Worm (Caenorhabditis elegans): ENCODE results near the gene rgs-6.

The rgs-6 gene

DNA sequence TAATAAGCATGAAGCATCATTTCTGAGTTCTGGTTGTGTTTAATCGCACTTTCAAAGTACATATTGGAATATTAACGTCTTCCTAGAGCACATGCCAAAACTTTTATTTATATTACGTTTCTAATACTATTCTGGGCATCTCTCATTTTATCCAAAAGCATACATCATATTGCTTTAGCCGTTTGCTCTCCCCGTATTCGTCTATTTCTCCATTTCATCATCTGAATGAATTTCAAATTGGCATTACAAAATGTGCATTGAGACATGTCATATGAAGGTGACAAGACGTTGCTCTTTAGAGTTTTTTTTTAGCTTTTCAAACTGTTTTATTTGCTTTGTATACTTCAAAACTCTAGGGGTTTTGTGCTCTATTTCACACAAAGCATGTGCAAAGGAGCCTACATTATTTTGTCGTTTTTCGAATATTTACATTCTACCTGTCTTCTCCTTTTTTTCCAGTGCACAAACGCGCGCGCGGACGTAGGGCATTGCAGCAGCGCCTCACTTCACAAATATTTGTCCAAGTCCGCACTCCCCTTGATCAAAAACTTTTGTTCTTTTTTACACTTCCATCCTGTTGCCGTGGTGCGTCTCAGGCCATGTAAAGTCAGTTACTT lies 39.1 kb upstream of the rgs-6 start:
- TF ChIP-seq ceh-63 (GFP tag; optimal IDR thresholded peaks at IDR 0.05): peak; percentile 70
- peak; percentile 19 for TF ChIP-seq jun-1 (tag; optimal IDR thresholded peaks at IDR 0.05)
- no peak for TF ChIP-seq ztf-4 (tag; optimal IDR thresholded peaks at IDR 0.05)

DNA sequence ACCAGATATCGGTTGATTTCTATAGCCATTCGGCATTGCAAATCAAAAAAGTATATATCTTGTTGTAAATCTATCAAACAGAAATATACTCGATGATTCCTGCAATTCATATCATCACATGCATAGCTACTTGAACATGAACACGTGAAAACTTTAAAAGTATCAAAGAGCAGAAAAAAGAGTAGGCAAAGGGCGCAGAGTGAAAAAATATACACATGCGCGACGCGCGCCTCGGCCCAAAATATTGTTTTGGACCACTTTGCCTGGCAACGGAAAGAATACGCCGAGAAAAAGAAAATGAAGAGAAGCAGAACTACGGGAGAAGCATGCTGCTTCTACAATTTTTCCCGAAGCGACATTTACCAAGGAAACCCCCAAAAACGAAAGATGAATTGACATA lies 37.1 kb upstream of the rgs-6 start, which contains the start of gene C54H2.4:
TSS of gene C54H2.4 (minus strand) at position 101 of the 400 bp plus-strand sequence.
- TF ChIP-seq fkh-8 (tag; optimal IDR thresholded peaks at IDR 0.05) (peak; percentile 7), nhr-19 (GFP tag; conservative IDR thresholded peaks at IDR 0.05) (no peak)

DNA sequence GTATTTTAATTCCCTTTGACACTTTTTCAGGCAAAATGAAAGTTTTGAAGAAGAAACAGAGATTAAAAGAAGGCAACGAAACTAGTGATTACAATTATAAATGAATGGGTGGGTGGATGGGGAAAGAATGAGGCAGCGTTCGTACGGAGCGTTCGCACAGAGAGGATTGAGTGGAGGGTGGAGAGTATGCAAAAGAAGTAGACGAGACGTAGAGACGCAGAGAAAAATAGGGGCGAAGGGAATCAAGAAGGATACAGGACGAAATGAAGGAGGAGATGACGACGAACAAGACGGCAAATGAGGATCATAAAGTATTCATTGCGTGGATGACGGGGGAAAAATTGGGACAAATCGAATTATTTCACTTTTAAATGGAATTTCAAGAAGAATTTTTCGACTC lies 31.2 kb upstream of the rgs-6 start:
- no peak for TF ChIP-seq mef-2 (tag; optimal IDR thresholded peaks at IDR 0.05)
- TF ChIP-seq skn-1 (tag; optimal IDR thresholded peaks at IDR 0.05): no peak
- no peak for TF ChIP-seq fkh-4 (tag; optimal IDR thresholded peaks at IDR 0.05; ENCODE audit: borderline replicate concordance)
- TF ChIP-seq nhr-19 (GFP tag; conservative IDR thresholded peaks at IDR 0.05): no peak
- peak; percentile 18 for TF ChIP-seq blmp-1 (tag; optimal IDR thresholded peaks at IDR 0.05)
- no peak for TF ChIP-seq aly-2 (tag; optimal IDR thresholded peaks at IDR 0.05)
- no peak for TF ChIP-seq egl-13 (tag; optimal IDR thresholded peaks at IDR 0.05)
- peak; percentile 49 for TF ChIP-seq lin-14 (GFP tag; optimal IDR thresholded peaks at IDR 0.05)
- TF ChIP-seq mep-1 (tag; optimal IDR thresholded peaks at IDR 0.05): peak; percentile 49
- no peak for TF ChIP-seq mab-9 (GFP tag; IDR thresholded peaks at IDR 0.05)
- TF ChIP-seq fkh-8 (tag; optimal IDR thresholded peaks at IDR 0.05): no peak
- TF ChIP-seq vab-15 (tag; optimal IDR thresholded peaks at IDR 0.05): no peak
- peak; percentile 53 for TF ChIP-seq dsc-1 (tag; optimal IDR thresholded peaks at IDR 0.05)
- TF ChIP-seq ceh-88 (GFP tag; IDR thresholded peaks at IDR 0.05): no peak
- no peak for TF ChIP-seq pax-3 (tag; optimal IDR thresholded peaks at IDR 0.05)
- TF ChIP-seq snu-23 (GFP tag; optimal IDR thresholded peaks at IDR 0.05): no peak

DNA sequence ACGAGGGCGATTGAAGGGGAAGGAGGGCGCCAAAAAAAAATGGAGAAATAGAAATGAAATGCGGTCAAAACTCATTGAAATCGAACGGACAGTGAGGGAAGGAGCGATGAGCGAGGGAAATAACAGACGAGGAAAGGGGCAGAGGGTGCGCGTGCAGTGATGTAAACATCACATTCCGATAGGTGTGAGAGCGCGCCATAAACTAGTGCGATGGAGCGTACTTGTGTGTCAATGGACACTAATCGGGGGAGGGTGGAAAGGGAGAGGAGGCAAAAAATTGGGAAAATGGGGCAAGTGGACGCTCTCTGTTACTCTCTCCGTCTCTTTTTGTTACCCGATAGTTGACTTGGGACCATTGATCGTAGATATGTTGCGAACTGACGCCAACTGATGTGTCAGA lies 30.3 kb upstream of the rgs-6 start:
- TF ChIP-seq lin-35 (GFP tag; optimal IDR thresholded peaks at IDR 0.05) (peak; percentile 65 to 79), C34B4.2 (tag; optimal IDR thresholded peaks at IDR 0.05) (no peak), dpl-1 (GFP tag; optimal IDR thresholded peaks at IDR 0.05) (peak; percentile 25 to 66 (median 44)), tlp-1 (tag; optimal IDR thresholded peaks at IDR 0.05) (no peak), unc-130 (tag; optimal IDR thresholded peaks at IDR 0.05) (peak; percentile 29), unc-98 (GFP tag; IDR thresholded peaks at IDR 0.05) (no peak), unc-86 (tag; optimal IDR thresholded peaks at IDR 0.05) (peak; percentile 18), hlh-4 (tag; optimal IDR thresholded peaks at IDR 0.05) (no peak), fos-1 (tag; optimal IDR thresholded peaks at IDR 0.05) (peak; percentile 15), pqm-1 (tag; optimal IDR thresholded peaks at IDR 0.05) (no peak), alr-1 (tag; optimal IDR thresholded peaks at IDR 0.05; ENCODE audit: borderline replicate concordance) (no peak), nhr-12 (tag; optimal IDR thresholded peaks at IDR 0.05) (no peak), rnt-1 (tag; optimal IDR thresholded peaks at IDR 0.05) (peak; percentile 60), nhr-84 (tag; optimal IDR thresholded peaks at IDR 0.05) (no peak), ztf-11 (tag; optimal IDR thresholded peaks at IDR 0.05) (peak in 1 of 2 experiments; percentile 17), mep-1 (tag; optimal IDR thresholded peaks at IDR 0.05) (peak; percentile 32), aly-2 (tag; optimal IDR thresholded peaks at IDR 0.05) (no peak), ces-1 (GFP tag; optimal IDR thresholded peaks at IDR 0.05) (no peak), swsn-7 (tag; optimal IDR thresholded peaks at IDR 0.05) (peak; percentile 55), lin-39 (tag; optimal IDR thresholded peaks at IDR 0.05) (no peak), blmp-1 (tag; optimal IDR thresholded peaks at IDR 0.05) (peak; percentile 68), C16A3.4 (tag; optimal IDR thresholded peaks at IDR 0.05) (peak; percentile 30), snu-23 (GFP tag; optimal IDR thresholded peaks at IDR 0.05) (peak; percentile 68), C04F5.9 (tag; optimal IDR thresholded peaks at IDR 0.05) (no peak), elt-3 (tag; optimal IDR thresholded peaks at IDR 0.05) (no peak), jun-1 (tag; optimal IDR thresholded peaks at IDR 0.05) (no peak), sup-37 (GFP tag; optimal IDR thresholded peaks at IDR 0.05) (no peak), lin-14 (GFP tag; optimal IDR thresholded peaks at IDR 0.05) (peak; percentile 93), egl-13 (tag; optimal IDR thresholded peaks at IDR 0.05) (peak; percentile 47), efl-1 (optimal IDR thresholded peaks at IDR 0.05) (peak; percentile 28 to 47), efl-1 (GFP tag; optimal IDR thresholded peaks at IDR 0.05 in 1 of 2) (peak; percentile 24 to 93), ama-1 (optimal IDR thresholded peaks at IDR 0.05) (no peak), nhr-20 (tag; optimal IDR thresholded peaks at IDR 0.05) (peak; percentile 58), tbx-2 (tag; optimal IDR thresholded peaks at IDR 0.05) (peak; percentile 42), zag-1 (tag; optimal IDR thresholded peaks at IDR 0.05) (no peak)
